Worm (Caenorhabditis elegans): ENCODE measurements around the gene nurf-1.

DNA sequence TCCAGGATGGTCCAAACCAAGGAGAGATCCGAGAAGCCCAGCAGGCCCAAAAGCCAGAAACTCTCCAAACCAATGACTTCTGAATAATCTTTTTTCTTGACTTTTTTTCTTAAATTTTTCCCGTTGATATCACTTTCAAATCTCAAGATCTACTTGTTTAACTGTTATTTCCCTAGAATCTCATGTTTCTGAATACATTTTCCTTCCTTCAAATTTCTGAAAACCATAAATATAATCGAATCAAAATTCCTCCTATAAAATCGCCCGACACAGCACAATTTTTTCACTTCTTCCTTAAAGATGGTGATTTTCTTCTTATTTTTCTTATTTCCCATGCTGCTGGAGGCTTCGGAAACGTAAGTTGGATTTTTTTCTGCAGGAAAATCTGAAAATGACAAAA lies 2.3 kb upstream of the nurf-1 start, which contains the start of gene F26H11.8:
- TF ChIP-seq him-1 (tag; optimal IDR thresholded peaks at IDR 0.05), result no peak
- no peak for TF ChIP-seq dao-5 (tag; optimal IDR thresholded peaks at IDR 0.05)
- no peak for TF ChIP-seq W03F9.2 (tag; optimal IDR thresholded peaks at IDR 0.05)

Data from whole organism, L4/young adult.